Worm (Caenorhabditis elegans): ENCODE measurements around the gene Y38H6C.16.

Y38H6C.16 gene

ce11 chrV:20534072-20534471, 5.1 kb downstream of the Y38H6C.16 start, which contains the start of gene famh-161:
Gene famh-161 (minus strand): TSS chrV:20534172.
- TF ChIP-seq blmp-1 (tag; optimal IDR thresholded peaks at IDR 0.05; ENCODE audit: insufficient read depth): no peak
- TF ChIP-seq unc-39 (tag; optimal IDR thresholded peaks at IDR 0.05): no peak
- no peak for TF ChIP-seq aly-2 (tag; optimal IDR thresholded peaks at IDR 0.05)
- no peak for TF ChIP-seq fos-1 (tag; optimal IDR thresholded peaks at IDR 0.05)
- TF ChIP-seq lin-39 (tag; optimal IDR thresholded peaks at IDR 0.05): no peak
- no peak for TF ChIP-seq sma-9 (GFP tag; optimal IDR thresholded peaks at IDR 0.05)
- TF ChIP-seq sma-9 (tag; optimal IDR thresholded peaks at IDR 0.05): no peak
- TF ChIP-seq dmd-4 (tag; optimal IDR thresholded peaks at IDR 0.05): no peak
- no peak for TF ChIP-seq snpc-4 (tag; optimal IDR thresholded peaks at IDR 0.05)
- no peak for TF ChIP-seq mab-5 (tag; optimal IDR thresholded peaks at IDR 0.05)
- TF ChIP-seq gmeb-1 (tag; optimal IDR thresholded peaks at IDR 0.05): no peak
- no peak for TF ChIP-seq unc-62 (GFP tag; optimal IDR thresholded peaks at IDR 0.05)
- no peak for TF ChIP-seq ztf-11 (tag; optimal IDR thresholded peaks at IDR 0.05)
- TF ChIP-seq nhr-23 (tag; optimal IDR thresholded peaks at IDR 0.05): no peak
- no peak for TF ChIP-seq ama-1 (optimal IDR thresholded peaks at IDR 0.05)
- no peak for TF ChIP-seq mdl-1 (tag; optimal IDR thresholded peaks at IDR 0.05)

- no peak for TF ChIP-seq lin-13 (GFP tag; optimal IDR thresholded peaks at IDR 0.05)
Observed at ce11 chrV:20527493-20527892, 11.7 kb downstream of the Y38H6C.16 start, which contains the start of gene Y38H6C.13. Gene Y38H6C.13 (plus strand): TSS chrV:20527793.

ce11 chrV:20525816-20526459, 13.2 kb downstream of the Y38H6C.16 start, which contains the start of the genes srh-166 and Y38H6C.24:
Gene srh-166 (minus strand): TSS chrV:20525866.
Gene Y38H6C.24 (plus strand): TSS chrV:20526435.
- TF ChIP-seq nhr-25 (tag; optimal IDR thresholded peaks at IDR 0.05) (no peak), sma-9 (GFP tag; optimal IDR thresholded peaks at IDR 0.05) (peak; percentile 64), sma-9 (tag; optimal IDR thresholded peaks at IDR 0.05) (no peak), gmeb-1 (tag; optimal IDR thresholded peaks at IDR 0.05) (peak; percentile 17), alr-1 (tag; optimal IDR thresholded peaks at IDR 0.05) (no peak), unc-62 (GFP tag; optimal IDR thresholded peaks at IDR 0.05) (no peak), fos-1 (tag; optimal IDR thresholded peaks at IDR 0.05) (peak; percentile 98), nhr-21 (tag; optimal IDR thresholded peaks at IDR 0.05) (no peak)

- no peak for TF ChIP-seq blmp-1 (tag; optimal IDR thresholded peaks at IDR 0.05; ENCODE audit: insufficient read depth)
- TF ChIP-seq snpc-4 (tag; optimal IDR thresholded peaks at IDR 0.05): no peak
- TF ChIP-seq elt-3 (tag; optimal IDR thresholded peaks at IDR 0.05): no peak
- no peak for TF ChIP-seq nhr-129 (tag; optimal IDR thresholded peaks at IDR 0.05)
- TF ChIP-seq unc-55 (GFP tag; optimal IDR thresholded peaks at IDR 0.05): peak; percentile 65
- no peak for TF ChIP-seq gmeb-1 (tag; optimal IDR thresholded peaks at IDR 0.05)
- TF ChIP-seq nhr-12 (tag; optimal IDR thresholded peaks at IDR 0.05): no peak
- TF ChIP-seq sma-9 (GFP tag; optimal IDR thresholded peaks at IDR 0.05): no peak
- no peak for TF ChIP-seq sma-9 (tag; optimal IDR thresholded peaks at IDR 0.05)
- peak; percentile 75 for TF ChIP-seq C34F6.9 (tag; optimal IDR thresholded peaks at IDR 0.05)
- TF ChIP-seq nhr-6 (tag; optimal IDR thresholded peaks at IDR 0.05): no peak
- no peak for TF ChIP-seq ztf-11 (tag; optimal IDR thresholded peaks at IDR 0.05)
- no peak for TF ChIP-seq alr-1 (tag; optimal IDR thresholded peaks at IDR 0.05)
- TF ChIP-seq ZK546.5 (tag; optimal IDR thresholded peaks at IDR 0.05): no peak
- no peak for TF ChIP-seq crh-2 (tag; optimal IDR thresholded peaks at IDR 0.05)
- TF ChIP-seq zag-1 (tag; optimal IDR thresholded peaks at IDR 0.05): no peak
- no peak for TF ChIP-seq peb-1 (tag; optimal IDR thresholded peaks at IDR 0.05)
- TF ChIP-seq fos-1 (tag; optimal IDR thresholded peaks at IDR 0.05): peak; percentile 23
- TF ChIP-seq ztf-4 (tag; optimal IDR thresholded peaks at IDR 0.05): no peak
- TF ChIP-seq unc-62 (GFP tag; optimal IDR thresholded peaks at IDR 0.05): no peak
- TF ChIP-seq mab-5 (tag; optimal IDR thresholded peaks at IDR 0.05): no peak
- TF ChIP-seq ceh-82 (tag; optimal IDR thresholded peaks at IDR 0.05): no peak
- no peak for TF ChIP-seq sem-4 (tag; optimal IDR thresholded peaks at IDR 0.05)
- TF ChIP-seq nhr-23 (tag; optimal IDR thresholded peaks at IDR 0.05): no peak
- TF ChIP-seq lsy-2 (tag; optimal IDR thresholded peaks at IDR 0.05): no peak
- no peak for TF ChIP-seq nhr-237 (tag; optimal IDR thresholded peaks at IDR 0.05)
Observed at ce11 chrV:20522219-20522618, 16.9 kb downstream of the Y38H6C.16 start, which contains the start of the genes Y38H6C.9 and fbxa-150. Gene Y38H6C.9 (minus strand): TSS chrV:20522270. Gene fbxa-150 (plus strand): TSS chrV:20522598.

All from whole organism, L2 larva.